Fruit fly (Drosophila melanogaster) whole organism, embryonic: ENCODE data around the gene CG14535.

Experiments used
- CG10147 ChIP-seq: fragments of 200-800 bp; sonication (Bioruptor generic); optimal IDR thresholded peaks from 2 replicates; lab custom pipeline; 2019; ENCODE audit warnings: missing biosample characterization, mild to moderate bottlenecking, missing genetic modification characterization, moderate library complexity
- CG10274 ChIP-seq: fragments of 200-800 bp; sonication (Bioruptor generic); optimal IDR thresholded peaks from 3 replicates; lab custom pipeline; 2017; ENCODE audit warnings: missing biosample characterization, mild to moderate bottlenecking, missing genetic modification characterization
- CG11247 ChIP-seq: fragments of 200-800 bp; sonication (Bioruptor generic); IDR thresholded peaks from 2 replicates; pipeline ENCODE4 v1.3.6; 2022; ENCODE audit warnings: missing biosample characterization, missing genetic modification characterization
- CG12071 ChIP-seq: fragments of 200-800 bp; sonication (Bioruptor generic); optimal IDR thresholded peaks from 3 replicates; lab custom pipeline; 2018; ENCODE audit warnings: missing biosample characterization, mild to moderate bottlenecking, missing genetic modification characterization
- CG12236 ChIP-seq: fragments of 200-800 bp; sonication (Bioruptor generic); optimal IDR thresholded peaks from 2 replicates; lab custom pipeline; 2016; ENCODE audit warnings: missing biosample characterization, missing genetic modification characterization
- CG13424 ChIP-seq: fragments of 200-800 bp; sonication (Bioruptor generic); optimal IDR thresholded peaks from 2 replicates; lab custom pipeline; 2019; ENCODE audit warnings: missing biosample characterization, mild to moderate bottlenecking, missing genetic modification characterization, moderate library complexity
- CG14014 ChIP-seq: fragments of 200-800 bp; sonication (Bioruptor generic); IDR thresholded peaks from 2 replicates; pipeline ENCODE4 v1.3.6; 2022; ENCODE audit warnings: missing biosample characterization, missing genetic modification characterization
- CG14860 ChIP-seq: fragments of 200-800 bp; sonication (Bioruptor generic); IDR thresholded peaks from 3 replicates; pipeline ENCODE4 v1.3.6; 2022; ENCODE audit warnings: missing biosample characterization, missing genetic modification characterization; ENCODE audit not compliant: partially characterized antibody
- CG17829 ChIP-seq: fragments of 200-800 bp; optimal IDR thresholded peaks from 2 replicates; lab custom pipeline; 2019; ENCODE audit warnings: missing biosample characterization, mild to moderate bottlenecking, missing genetic modification characterization, moderate library complexity
- CG18011 ChIP-seq: fragments of 200-800 bp; sonication (Bioruptor generic); optimal IDR thresholded peaks from 2 replicates; lab custom pipeline; 2017; ENCODE audit warnings: missing biosample characterization, missing genetic modification characterization, mild to moderate bottlenecking, moderate library complexity, missing genotype
- CG2120 ChIP-seq: fragments of 200-800 bp; sonication (Bioruptor generic); optimal IDR thresholded peaks from 3 replicates; lab custom pipeline; 2016; ENCODE audit warnings: missing biosample characterization, missing genetic modification characterization
- CG30403 ChIP-seq: fragments of 200-800 bp; sonication (Bioruptor generic); optimal IDR thresholded peaks from 3 replicates; lab custom pipeline; 2016; ENCODE audit warnings: missing biosample characterization, missing genetic modification characterization
- CG3163 ChIP-seq: fragments of 200-800 bp; sonication (Bioruptor generic); optimal IDR thresholded peaks from 3 replicates; lab custom pipeline; 2016; ENCODE audit warnings: missing biosample characterization, missing genetic modification characterization
- CG34422 ChIP-seq: fragments of 200-800 bp; sonication (Bioruptor generic); IDR thresholded peaks from 3 replicates; pipeline ENCODE4 v1.3.6; 2022; ENCODE audit warnings: missing biosample characterization, missing genetic modification characterization
- CG4707 ChIP-seq: fragments of 200-800 bp; sonication (Bioruptor generic); optimal IDR thresholded peaks from 2 replicates; lab custom pipeline; 2018; ENCODE audit warnings: missing biosample characterization, mild to moderate bottlenecking, missing genetic modification characterization, moderate library complexity
- CG6765 ChIP-seq: fragments of 200-800 bp; sonication (Bioruptor generic); optimal IDR thresholded peaks from 3 replicates; lab custom pipeline; 2017; ENCODE audit warnings: missing biosample characterization, mild to moderate bottlenecking, missing genetic modification characterization
- CG8290 ChIP-seq, 3 experiments: fragments of 200-800 bp; sonication (Bioruptor generic); optimal IDR thresholded peaks; 2 replicates each; lab custom pipeline; 2016 to 2019; ENCODE audit warnings: missing biosample characterization in 3 of 3, missing genetic modification characterization in 3 of 3, mild to moderate bottlenecking in 2 of 3, moderate library complexity in 1 of 3
- CG9876 ChIP-seq: fragments of 200-800 bp; sonication (Bioruptor generic); optimal IDR thresholded peaks from 2 replicates; lab custom pipeline; 2016; ENCODE audit warnings: missing biosample characterization, missing genetic modification characterization
- CG9932 ChIP-seq: fragments of 200-800 bp; sonication (Bioruptor generic); IDR thresholded peaks from 2 replicates; pipeline ENCODE4 v1.3.6; 2022; ENCODE audit warnings: missing biosample characterization, missing genetic modification characterization
- CoRest ChIP-seq: fragments of 200-800 bp; sonication (Bioruptor generic); optimal IDR thresholded peaks from 3 replicates; lab custom pipeline; 2018; ENCODE audit warnings: missing biosample characterization, mild to moderate bottlenecking, missing genetic modification characterization, moderate library complexity
- Fer1 ChIP-seq: fragments of 200-800 bp; sonication (Bioruptor generic); optimal IDR thresholded peaks from 2 replicates; lab custom pipeline; 2017; ENCODE audit warnings: missing biosample characterization, mild to moderate bottlenecking, missing genetic modification characterization
- H2.0 ChIP-seq: fragments of 200-800 bp; sonication (Bioruptor generic); IDR thresholded peaks from 2 replicates; pipeline ENCODE4 v1.3.6; 2022; ENCODE audit warnings: missing biosample characterization, missing genetic modification characterization
- Hr51 ChIP-seq, 2 experiments: fragments of 200-800 bp; sonication (Bioruptor generic); optimal IDR thresholded peaks; 2 replicates in 1 of 2; 3 replicates in 1 of 2; lab custom pipeline; 2016 to 2018; ENCODE audit warnings: missing biosample characterization in 2 of 2, missing genetic modification characterization in 2 of 2, mild to moderate bottlenecking in 1 of 2, moderate library complexity in 1 of 2
- Hr78 ChIP-seq, 2 experiments: fragments of 200-800 bp in 1 of 2; fragments of >200 bp in 1 of 2; sonication (Bioruptor generic) in 1 of 2; optimal IDR thresholded peaks; 2 replicates each; lab custom pipeline; 2017 to 2019; ENCODE audit warnings: missing biosample characterization in 2 of 2, missing genetic modification characterization in 2 of 2, mild to moderate bottlenecking in 1 of 2, moderate library complexity in 1 of 2
- Lim3 ChIP-seq: fragments of 200-800 bp; sonication (Bioruptor generic); IDR thresholded peaks from 2 replicates; pipeline ENCODE4 v1.3.6; 2022; ENCODE audit warnings: missing biosample characterization, missing genetic modification characterization
- NfI ChIP-seq: fragments of 200-800 bp; sonication (Bioruptor generic); optimal IDR thresholded peaks from 3 replicates; lab custom pipeline; 2018; ENCODE audit warnings: missing biosample characterization, mild to moderate bottlenecking, missing genetic modification characterization, moderate library complexity
- Rx ChIP-seq: fragments of 200-800 bp; sonication (Bioruptor generic); IDR thresholded peaks from 2 replicates; pipeline ENCODE4 v1.3.6; 2022; ENCODE audit warnings: missing biosample characterization, missing genetic modification characterization
- Xrp1 ChIP-seq: fragments of 200-800 bp; sonication (Bioruptor generic); IDR thresholded peaks from 2 replicates; pipeline ENCODE4 v1.3.6; 2022; ENCODE audit warnings: missing biosample characterization, missing genetic modification characterization
- bigmax ChIP-seq: fragments of 200-800 bp; sonication (Bioruptor generic); optimal IDR thresholded peaks from 2 replicates; lab custom pipeline; 2018; ENCODE audit warnings: missing biosample characterization, mild to moderate bottlenecking, missing genetic modification characterization
- bowl ChIP-seq: fragments of 200-800 bp; sonication (Bioruptor generic); IDR thresholded peaks from 2 replicates; pipeline ENCODE4 v1.3.6; 2022; ENCODE audit warnings: missing biosample characterization, missing genetic modification characterization
- btn ChIP-seq: fragments of 200-800 bp; sonication (Bioruptor generic); optimal IDR thresholded peaks from 2 replicates; lab custom pipeline; 2016; ENCODE audit warnings: missing biosample characterization, missing genetic modification characterization
- caup ChIP-seq: fragments of 200-800 bp; sonication (Bioruptor generic); optimal IDR thresholded peaks from 3 replicates; lab custom pipeline; 2017; ENCODE audit warnings: missing biosample characterization, mild to moderate bottlenecking, missing genetic modification characterization, moderate library complexity; ENCODE audit not compliant: severe bottlenecking
- chinmo ChIP-seq: fragments of 200-800 bp; sonication (Bioruptor generic); IDR thresholded peaks from 4 replicates; pipeline ENCODE4 v1.3.6; 2022; ENCODE audit warnings: missing biosample characterization, missing genetic modification characterization; ENCODE audit not compliant: partially characterized antibody
- disco-r ChIP-seq: fragments of 200-800 bp; sonication (Bioruptor generic); optimal IDR thresholded peaks from 2 replicates; lab custom pipeline; 2016; ENCODE audit warnings: missing biosample characterization, missing genetic modification characterization
- fd102C ChIP-seq: fragments of 200-800 bp; sonication (Bioruptor generic); optimal IDR thresholded peaks from 2 replicates; lab custom pipeline; 2018; ENCODE audit warnings: missing biosample characterization, mild to moderate bottlenecking, missing genetic modification characterization, moderate library complexity
- jigr1 ChIP-seq: fragments of 200-800 bp; sonication (Bioruptor generic); IDR thresholded peaks from 3 replicates; pipeline ENCODE4 v1.3.6; 2022; ENCODE audit warnings: missing biosample characterization, missing genetic modification characterization
- lmd ChIP-seq: fragments of 200-800 bp; sonication (Bioruptor generic); IDR thresholded peaks from 2 replicates; pipeline ENCODE4 v1.3.6; 2022; ENCODE audit warnings: missing biosample characterization, missing genetic modification characterization
- nerfin-2 ChIP-seq: fragments of 200-800 bp; sonication (Bioruptor generic); IDR thresholded peaks from 2 replicates; pipeline ENCODE4 v1.3.6; 2022; ENCODE audit warnings: missing biosample characterization, missing genetic modification characterization; ENCODE audit not compliant: partially characterized antibody
- oc ChIP-seq: fragments of 200-800 bp; sonication (Bioruptor generic); optimal IDR thresholded peaks from 2 replicates; lab custom pipeline; 2018; ENCODE audit warnings: missing biosample characterization, mild to moderate bottlenecking, missing genetic modification characterization, moderate library complexity
- org-1 ChIP-seq: fragments of 200-800 bp; sonication (Bioruptor generic); optimal IDR thresholded peaks from 2 replicates; lab custom pipeline; 2017; ENCODE audit warnings: missing biosample characterization, missing genetic modification characterization
- ranshi ChIP-seq: fragments of 200-800 bp; sonication (Bioruptor generic); IDR thresholded peaks from 2 replicates; pipeline ENCODE4 v1.3.6; 2022; ENCODE audit warnings: missing biosample characterization, missing genetic modification characterization
- seq ChIP-seq: fragments of 200-800 bp; sonication (Bioruptor generic); IDR thresholded peaks from 2 replicates; pipeline ENCODE4 v1.3.6; 2022; ENCODE audit warnings: missing biosample characterization, missing genetic modification characterization
- sisA ChIP-seq: fragments of 200-800 bp; sonication (Bioruptor generic); IDR thresholded peaks from 2 replicates; pipeline ENCODE4 v1.3.6; 2022; ENCODE audit warnings: missing biosample characterization, missing genetic modification characterization
- stc ChIP-seq: fragments of 200-800 bp; sonication (Bioruptor generic); IDR thresholded peaks from 2 replicates; pipeline ENCODE4 v1.3.6; 2022; ENCODE audit warnings: missing biosample characterization, missing genetic modification characterization
- wdn ChIP-seq: fragments of 200-800 bp; sonication (Bioruptor generic); IDR thresholded peaks from 2 replicates; pipeline ENCODE4 v1.3.6; 2022; ENCODE audit warnings: missing biosample characterization, missing genetic modification characterization

CG14535 gene

dm6 chr2L:7838024-7838423 lies 17.3 kb downstream of the CG14535 start (continued):
- TF ChIP-seq Hr78 (GFP tag; optimal IDR thresholded peaks at IDR 0.05; lab: Kevin White, UChicago) (no peak), stc (no peak), disco-r (GFP tag; lab: Kevin White, UChicago) (no peak), CG13424 (tag; lab: Kevin White, UChicago) (peak; percentile 22), btn (GFP tag; lab: Kevin White, UChicago) (no peak), oc (tag; lab: Kevin White, UChicago) (no peak), CG10274 (no peak), bigmax (GFP tag; lab: Kevin White, UChicago) (no peak), CG12071 (GFP tag; lab: Kevin White, UChicago) (no peak), wdn (GFP tag; lab: Robert Waterston, UW) (no peak), CoRest (peak; percentile 27), CG4707 (GFP tag; lab: Kevin White, UChicago) (no peak), CG14014 (GFP tag; lab: Robert Waterston, UW) (peak; percentile 19; the same call in 1 of the 2 replicates), lmd (GFP tag; lab: Robert Waterston, UW) (peak; percentile 34; the same call in 1 of the 2 replicates), CG17829 (tag; lab: Kevin White, UChicago) (no peak), CG30403 (GFP tag; lab: Kevin White, UChicago) (peak; percentile 27), seq (GFP tag; lab: Robert Waterston, UW) (no peak), caup (GFP tag; lab: Kevin White, UChicago) (no peak), Xrp1 (GFP tag; lab: Robert Waterston, UW) (no peak), H2.0 (GFP tag; lab: Robert Waterston, UW) (no peak), fd102C (GFP tag; lab: Kevin White, UChicago) (no peak), sisA (GFP tag; lab: Robert Waterston, UW) (0 out of 2 replicates have a peak, but pooled peaks have one; percentile 25), nerfin-2 (GFP tag; lab: Robert Waterston, UW) (no peak), Fer1 (GFP tag; lab: Kevin White, UChicago) (peak; percentile 4), Lim3 (no peak), NfI (GFP tag; lab: Kevin White, UChicago) (peak; percentile 14), CG14860 (GFP tag; lab: Robert Waterston, UW) (no peak), bowl (no peak), org-1 (GFP tag; lab: Kevin White, UChicago) (peak; percentile 10), CG10147 (GFP tag; lab: Kevin White, UChicago) (no peak), CG9932 (0 out of 2 replicates have a peak, but pooled peaks have one; percentile 15), ranshi (GFP tag; lab: Robert Waterston, UW) (no peak), CG3163 (GFP tag; lab: Kevin White, UChicago) (no peak), CG9876 (no peak), Rx (GFP tag; lab: Robert Waterston, UW) (no peak), Hr51 (GFP tag; optimal IDR thresholded peaks at IDR 0.05; lab: Kevin White, UChicago) (peak in 1 of 2 experiments; percentile 15), CG8290 (GFP tag; optimal IDR thresholded peaks at IDR 0.05; lab: Kevin White, UChicago) (no peak), CG8290 (tag; optimal IDR thresholded peaks at IDR 0.05; lab: Kevin White, UChicago) (no peak), jigr1 (no peak), CG12236 (GFP tag; lab: Kevin White, UChicago) (no peak), chinmo (GFP tag; lab: Robert Waterston, UW) (no peak), CG2120 (GFP tag; lab: Kevin White, UChicago) (peak; percentile 53), CG6765 (GFP tag; lab: Kevin White, UChicago) (no peak), CG34422 (GFP tag; lab: Robert Waterston, UW) (no peak), CG11247 (GFP tag; lab: Robert Waterston, UW) (no peak), CG18011 (GFP tag; lab: Kevin White, UChicago) (no peak)
